In genomic region chrIII:5758519-5759099, ce11 we compare ENCODE assay signal across 1 worm cellular context.
TF ChIP-seq lines count a peak whose summit lies in the region.

No protein-coding gene starts in this region.

TF ChIP-seq in whole organism, L1 larva, 84 proteins besides CTCF, POLR2A, EP300 and RAD21 (continued from another document):
- TF ChIP-seq ztf-11 (tag; optimal IDR thresholded peaks at IDR 0.05; lab: Kevin White, UChicago) (peak in 1 of 2 experiments; percentile 19), mep-1 (tag; optimal IDR thresholded peaks at IDR 0.05; lab: Kevin White, UChicago) (peak; percentile 62)
